Worm (Caenorhabditis elegans): ENCODE data around the gene bgnt-1.1.

ce11 chrIV:10468662-10469061 is 3.9 kb upstream of the bgnt-1.1 start:
- TF ChIP-seq klf-2 (GFP tag; conservative IDR thresholded peaks at IDR 0.05) (no peak), tab-1 (GFP tag; IDR thresholded peaks at IDR 0.05) (no peak)

Measured in whole organism, midembryonic.